Worm (Caenorhabditis elegans) whole organism, young adult: ENCODE data around the gene Y50D7A.8.

Source experiments
- F10E7.11 ChIP-seq: sonication (generic microtip); optimal IDR thresholded peaks from 2 replicates; lab custom pipeline; 2017; ENCODE audit warnings: mild to moderate bottlenecking, missing genetic modification characterization, moderate library complexity, missing compliant biosample characterization
- F33H1.4 ChIP-seq: fragments of 200-800 bp; sonication (Bioruptor generic); IDR thresholded peaks from 2 replicates; pipeline ENCODE4 v1.3.6; 2022; ENCODE audit warnings: missing genetic modification reagents, missing genetic modification characterization, missing compliant biosample characterization
- akir-1 ChIP-seq: fragments of 200-800 bp; sonication (Bioruptor generic); optimal IDR thresholded peaks from 2 replicates; lab custom pipeline; 2018; ENCODE audit warnings: mild to moderate bottlenecking, missing genetic modification characterization, moderate library complexity, missing compliant biosample characterization
- ama-1 ChIP-seq, 3 experiments: fragments of 150-350 bp in 1 of 3; sonication (generic microtip) in 2 of 3; optimal IDR thresholded peaks; 2 replicates each; lab custom pipeline; 2014 to 2018; ENCODE audit warnings: missing biosample characterization in 2 of 3, missing genetic modification characterization in 2 of 3, missing genetic modification reagents in 2 of 3
- ets-4 ChIP-seq: fragments of 200-800 bp; sonication (Bioruptor generic); optimal IDR thresholded peaks from 2 replicates; lab custom pipeline; 2018; ENCODE audit warnings: mild to moderate bottlenecking, missing genetic modification characterization, missing compliant biosample characterization
- lin-26 ChIP-seq: fragments of 200-800 bp; sonication (Bioruptor generic); IDR thresholded peaks from 2 replicates; pipeline ENCODE4 v1.3.6; 2022; ENCODE audit warnings: missing genetic modification reagents, missing genetic modification characterization, missing compliant biosample characterization
- lir-1 ChIP-seq: fragments of 200-800 bp; sonication (Bioruptor generic); conservative IDR thresholded peaks from 2 replicates; pipeline ENCODE4 v1.3.6; 2022; ENCODE audit warnings: missing genetic modification reagents, missing genetic modification characterization, missing compliant biosample characterization
- mxl-1 ChIP-seq: sonication (generic microtip); optimal IDR thresholded peaks from 2 replicates; lab custom pipeline; 2016; ENCODE audit warnings: missing genetic modification characterization, missing compliant biosample characterization
- nhr-80 ChIP-seq: sonication (generic microtip); optimal IDR thresholded peaks from 2 replicates; lab custom pipeline; 2016; ENCODE audit warnings: missing genetic modification characterization, missing compliant biosample characterization
- sdz-38 ChIP-seq: sonication (generic microtip); optimal IDR thresholded peaks from 2 replicates; lab custom pipeline; 2016; ENCODE audit warnings: missing genotype, missing genetic modification characterization, missing compliant biosample characterization
- tbp1 ChIP-seq: fragments of 200-800 bp; sonication (Bioruptor generic); optimal IDR thresholded peaks from 2 replicates; lab custom pipeline; 2018; ENCODE audit warnings: mild to moderate bottlenecking, missing genetic modification characterization, missing compliant biosample characterization
- unc-130 ChIP-seq: sonication (generic microtip); optimal IDR thresholded peaks from 2 replicates; lab custom pipeline; 2016; ENCODE audit warnings: missing genetic modification reagents, missing genetic modification characterization, missing compliant biosample characterization

- TF ChIP-seq ama-1 (optimal IDR thresholded peaks at IDR 0.05; lab: Kevin White, UChicago) (no peak), ama-1 (GFP tag; optimal IDR thresholded peaks at IDR 0.05; lab: Kevin White, UChicago) (no peak), mxl-1 (no peak), nhr-80 (tag; lab: Kevin White, UChicago) (no peak), unc-130 (GFP tag; lab: Kevin White, UChicago) (no peak), tbp1 (GFP tag; lab: Kevin White, UChicago) (no peak), F33H1.4 (no peak), lin-26 (GFP tag; lab: Robert Waterston, UW) (no peak), akir-1 (GFP tag; lab: Kevin White, UChicago) (no peak), F10E7.11 (tag; lab: Kevin White, UChicago) (no peak), sdz-38 (tag; lab: Kevin White, UChicago) (no peak), lir-1 (GFP tag; lab: Robert Waterston, UW) (no peak), ets-4 (GFP tag; lab: Kevin White, UChicago) (no peak)
Measured at ce11 chrIII:311174-311573, 31.9 kb downstream of the Y50D7A.8 start.
